Worm (Caenorhabditis elegans) whole organism, early embryonic: Measurements from ENCODE around the gene lin-48.

Experiments used
- B0310.2 ChIP-seq: sonication (generic microtip); optimal IDR thresholded peaks from 2 replicates; lab custom pipeline; 2016; ENCODE audit warnings: mild to moderate bottlenecking, missing genetic modification characterization, missing compliant biosample characterization
- aly-1 ChIP-seq: sonication (generic microtip); optimal IDR thresholded peaks from 2 replicates; lab custom pipeline; 2016; ENCODE audit warnings: missing genetic modification characterization, missing compliant biosample characterization
- ama-1 ChIP-seq: fragments of 150-350 bp; optimal IDR thresholded peaks from 2 replicates; lab custom pipeline; 2014
- ceh-13 ChIP-seq: fragments of 200-800 bp; sonication (Bioruptor generic); optimal IDR thresholded peaks from 2 replicates; lab custom pipeline; 2018; ENCODE audit warnings: mild to moderate bottlenecking, missing genetic modification characterization, missing compliant biosample characterization
- ceh-36 ChIP-seq: sonication (generic microtip); optimal IDR thresholded peaks from 2 replicates; lab custom pipeline; 2016; ENCODE audit warnings: missing genetic modification characterization, inconsistent platforms, missing compliant biosample characterization
- hmg-4 ChIP-seq: fragments of 200-800 bp; sonication (Bioruptor generic); optimal IDR thresholded peaks from 2 replicates; lab custom pipeline; 2018; ENCODE audit warnings: mild to moderate bottlenecking, missing genetic modification characterization, missing compliant biosample characterization
- sea-1 ChIP-seq: fragments of 200-800 bp; sonication (Bioruptor generic); conservative IDR thresholded peaks from 2 replicates; pipeline ENCODE4 v1.3.6; 2022; ENCODE audit warnings: missing genetic modification characterization, missing compliant biosample characterization
- tbx-37 ChIP-seq: fragments of 200-800 bp; sonication (Bioruptor generic); conservative IDR thresholded peaks from 2 replicates; pipeline ENCODE4 v1.3.6; 2022; ENCODE audit warnings: missing genetic modification reagents, missing genetic modification characterization, missing compliant biosample characterization

- TF ChIP-seq ama-1 (lab: Kevin White, UChicago), result no peak
- no peak for TF ChIP-seq B0310.2 (tag; lab: Kevin White, UChicago)
- TF ChIP-seq ceh-13, result no peak
- TF ChIP-seq tbx-37 (GFP tag; lab: Robert Waterston, UW), result no peak
- TF ChIP-seq hmg-4, result no peak
- TF ChIP-seq ceh-36, result no peak
- no peak for TF ChIP-seq aly-1 (tag; lab: Kevin White, UChicago)
- no peak for TF ChIP-seq sea-1 (GFP tag; lab: Robert Waterston, UW)
Observed at ce11 chrIII:3730475-3730874, 14.8 kb upstream of the lin-48 start, which contains the start of gene F34D10.8.
